Worm (Caenorhabditis elegans) whole organism, L1 larva: ENCODE data around the gene sri-6.

Experiments
- C04F5.9 ChIP-seq: sonication (generic microtip); optimal IDR thresholded peaks from 2 replicates; lab custom pipeline; 2016; ENCODE audit warnings: missing genetic modification characterization, missing compliant biosample characterization
- C34B4.2 ChIP-seq: sonication (generic microtip); optimal IDR thresholded peaks from 2 replicates; lab custom pipeline; 2017; ENCODE audit warnings: mild to moderate bottlenecking, missing genetic modification characterization, missing compliant biosample characterization
- F16B12.6 ChIP-seq: fragments of 150-350 bp; optimal IDR thresholded peaks from 2 replicates; lab custom pipeline; 2014; ENCODE audit warnings: missing biosample characterization, missing genetic modification characterization
- aha-1 ChIP-seq: fragments of 150-350 bp; optimal IDR thresholded peaks from 2 replicates; lab custom pipeline; 2014; ENCODE audit warnings: missing biosample characterization, missing genetic modification characterization
- alr-1 ChIP-seq: fragments of 200-800 bp; sonication (Bioruptor generic); optimal IDR thresholded peaks from 2 replicates; lab custom pipeline; 2018; ENCODE audit warnings: borderline replicate concordance, mild to moderate bottlenecking, missing genetic modification characterization, missing compliant biosample characterization
- blmp-1 ChIP-seq: fragments of 150-350 bp; optimal IDR thresholded peaks from 2 replicates; lab custom pipeline; 2014; ENCODE audit warnings: missing biosample characterization, missing genetic modification characterization
- ceh-63 ChIP-seq: fragments of 200-800 bp; sonication (Bioruptor generic); optimal IDR thresholded peaks from 2 replicates; lab custom pipeline; 2018; ENCODE audit warnings: mild to moderate bottlenecking, missing genetic modification characterization, missing compliant biosample characterization
- ceh-8 ChIP-seq: fragments of 200-800 bp; sonication (Bioruptor generic); optimal IDR thresholded peaks from 2 replicates; lab custom pipeline; 2018; ENCODE audit warnings: mild to moderate bottlenecking, missing genetic modification characterization, moderate library complexity, missing compliant biosample characterization
- ceh-82 ChIP-seq, 3 experiments: fragments of 150-350 bp in 1 of 3; sonication (generic microtip) in 2 of 3; optimal IDR thresholded peaks; 2 replicates each; lab custom pipeline; 2014 to 2017; ENCODE audit warnings: missing biosample characterization in 3 of 3, missing genetic modification characterization in 3 of 3
- ceh-90 ChIP-seq: sonication (generic microtip); optimal IDR thresholded peaks from 2 replicates; lab custom pipeline; 2016; ENCODE audit warnings: missing genetic modification characterization, missing compliant biosample characterization
- ces-1 ChIP-seq: fragments of 150-350 bp; optimal IDR thresholded peaks from 2 replicates; lab custom pipeline; 2014; ENCODE audit warnings: missing biosample characterization, missing genetic modification reagents, missing genetic modification characterization
- efl-1 ChIP-seq, 4 experiments: fragments of 150-350 bp; optimal IDR thresholded peaks in 3 of 4; peaks in 1 of 4; 1 replicate in 1 of 4; 2 replicates in 3 of 4; lab custom pipeline; 2014; ENCODE audit warnings: missing biosample characterization in 2 of 4, missing genetic modification characterization in 2 of 4, missing genetic modification reagents in 2 of 4
- egl-13 ChIP-seq: sonication (generic microtip); optimal IDR thresholded peaks from 2 replicates; lab custom pipeline; 2016; ENCODE audit warnings: missing genotype, missing genetic modification reagents, missing genetic modification characterization, missing compliant biosample characterization
- elt-3 ChIP-seq, 6 experiments: fragments of 150-350 bp in 1 of 6; sonication (generic microtip); optimal IDR thresholded peaks; 2 replicates each; lab custom pipeline; 2017 to 2018; ENCODE audit warnings: missing biosample characterization in 6 of 6, missing genetic modification characterization in 6 of 6, inconsistent platforms in 1 of 6
- ets-5 ChIP-seq: fragments of 200-800 bp; sonication (Bioruptor generic); IDR thresholded peaks from 2 replicates; pipeline ENCODE4 v1.3.6; 2022; ENCODE audit warnings: missing genetic modification characterization, missing compliant biosample characterization
- grh-1 ChIP-seq: fragments of 200-800 bp; sonication (Bioruptor generic); IDR thresholded peaks from 2 replicates; pipeline ENCODE4 v1.3.6; 2022; ENCODE audit warnings: missing genetic modification reagents, missing genetic modification characterization, missing compliant biosample characterization
- hlh-17 ChIP-seq: fragments of 200-800 bp; sonication (Bioruptor generic); optimal IDR thresholded peaks from 2 replicates; lab custom pipeline; 2018; ENCODE audit warnings: missing genetic modification characterization, mild to moderate bottlenecking, missing compliant biosample characterization, moderate library complexity, borderline replicate concordance
- hpl-2 ChIP-seq: fragments of 150-350 bp; optimal IDR thresholded peaks from 2 replicates; lab custom pipeline; 2014; ENCODE audit warnings: missing biosample characterization, missing genetic modification reagents, missing genetic modification characterization
- isw-1 ChIP-seq: fragments of 200-800 bp; sonication (Bioruptor generic); IDR thresholded peaks from 2 replicates; pipeline ENCODE4 v1.3.6; 2022; ENCODE audit warnings: missing genetic modification characterization, missing compliant biosample characterization
- jun-1 ChIP-seq: fragments of 150-350 bp; optimal IDR thresholded peaks from 2 replicates; lab custom pipeline; 2014; ENCODE audit warnings: missing biosample characterization, missing genetic modification reagents, missing genetic modification characterization
- lin-13 ChIP-seq: fragments of 150-350 bp; optimal IDR thresholded peaks from 2 replicates; lab custom pipeline; 2014; ENCODE audit warnings: missing biosample characterization, missing genetic modification reagents, missing genetic modification characterization
- lin-14 ChIP-seq: fragments of 200-800 bp; sonication (Bioruptor generic); optimal IDR thresholded peaks from 2 replicates; lab custom pipeline; 2018; ENCODE audit warnings: mild to moderate bottlenecking, missing genetic modification characterization, moderate library complexity, missing compliant biosample characterization
- lin-15B ChIP-seq: fragments of 150-350 bp; sonication (generic microtip); optimal IDR thresholded peaks from 3 replicates; lab custom pipeline; 2014; ENCODE audit warnings: missing biosample characterization, missing genetic modification characterization
- lsy-2 ChIP-seq, 2 experiments: fragments of 150-350 bp; optimal IDR thresholded peaks; 2 replicates each; lab custom pipeline; 2014; ENCODE audit warnings: missing biosample characterization in 2 of 2, missing genetic modification characterization in 2 of 2
- nhr-20 ChIP-seq: sonication (generic microtip); optimal IDR thresholded peaks from 2 replicates; lab custom pipeline; 2016; ENCODE audit warnings: mild to moderate bottlenecking, missing genetic modification characterization, missing compliant biosample characterization
- nhr-237 ChIP-seq: fragments of 150-350 bp; optimal IDR thresholded peaks from 2 replicates; lab custom pipeline; 2014; ENCODE audit warnings: missing biosample characterization, missing genetic modification characterization
- nhr-28 ChIP-seq: fragments of 150-350 bp; optimal IDR thresholded peaks from 2 replicates; lab custom pipeline; 2014; ENCODE audit warnings: missing biosample characterization, missing genetic modification characterization
- nhr-47 ChIP-seq: sonication (generic microtip); optimal IDR thresholded peaks from 2 replicates; lab custom pipeline; 2016; ENCODE audit warnings: mild to moderate bottlenecking, missing genetic modification characterization, moderate library complexity, missing compliant biosample characterization
- nhr-76 ChIP-seq: sonication (generic microtip); optimal IDR thresholded peaks from 2 replicates; lab custom pipeline; 2017; ENCODE audit warnings: missing biosample characterization, missing genetic modification characterization
- nhr-77 ChIP-seq: fragments of 150-350 bp; optimal IDR thresholded peaks from 2 replicates; lab custom pipeline; 2014; ENCODE audit warnings: missing biosample characterization, missing genetic modification characterization
- nhr-85 ChIP-seq: sonication (generic microtip); peaks from one replicate; lab custom pipeline; 2016; ENCODE audit warnings: missing genetic modification characterization, inconsistent platforms, missing compliant biosample characterization
- nhr-90 ChIP-seq: sonication (generic microtip); optimal IDR thresholded peaks from 2 replicates; lab custom pipeline; 2016; ENCODE audit warnings: mild to moderate bottlenecking, missing genetic modification characterization, missing compliant biosample characterization; ENCODE audit not compliant: poor library complexity
- pag-3 ChIP-seq: sonication (generic microtip); optimal IDR thresholded peaks from 2 replicates; lab custom pipeline; 2017; ENCODE audit warnings: missing genetic modification characterization, mild to moderate bottlenecking, missing compliant biosample characterization, antibody characterized with exemption, borderline replicate concordance; ENCODE audit not compliant: insufficient read depth
- pax-3 ChIP-seq: fragments of 200-800 bp; sonication (Bioruptor generic); optimal IDR thresholded peaks from 2 replicates; lab custom pipeline; 2018; ENCODE audit warnings: mild to moderate bottlenecking, missing genetic modification characterization, moderate library complexity, missing compliant biosample characterization
- pqm-1 ChIP-seq: sonication (generic microtip); optimal IDR thresholded peaks from 3 replicates; lab custom pipeline; 2017; ENCODE audit warnings: missing biosample characterization, missing genetic modification characterization
- rnt-1 ChIP-seq: sonication (generic microtip); optimal IDR thresholded peaks from 2 replicates; lab custom pipeline; 2016; ENCODE audit warnings: mild to moderate bottlenecking, missing genetic modification characterization, moderate library complexity, missing compliant biosample characterization
- sptf-1 ChIP-seq: fragments of 150-350 bp; optimal IDR thresholded peaks from 2 replicates; lab custom pipeline; 2014; ENCODE audit warnings: missing biosample characterization, missing genetic modification characterization
- tlp-1 ChIP-seq: fragments of 150-350 bp; optimal IDR thresholded peaks from 2 replicates; lab custom pipeline; 2014; ENCODE audit warnings: missing biosample characterization, missing genetic modification characterization
- unc-130 ChIP-seq: fragments of 150-350 bp; optimal IDR thresholded peaks from 2 replicates; lab custom pipeline; 2017; ENCODE audit warnings: missing biosample characterization, missing genetic modification characterization, inconsistent platforms
- unc-62 ChIP-seq: fragments of 150-350 bp; optimal IDR thresholded peaks from 2 replicates; lab custom pipeline; 2014; ENCODE audit warnings: missing biosample characterization, missing genetic modification reagents, missing genetic modification characterization
- unc-86 ChIP-seq: sonication (generic microtip); optimal IDR thresholded peaks from 2 replicates; lab custom pipeline; 2016; ENCODE audit warnings: missing genetic modification characterization, missing compliant biosample characterization
- unc-98 ChIP-seq: fragments of 200-800 bp; sonication (Bioruptor generic); IDR thresholded peaks from 2 replicates; pipeline ENCODE4 v1.3.6; 2022; ENCODE audit warnings: missing genetic modification characterization, missing compliant biosample characterization
- vab-15 ChIP-seq: sonication (generic microtip); optimal IDR thresholded peaks from 2 replicates; lab custom pipeline; 2017; ENCODE audit warnings: missing genotype, mild to moderate bottlenecking, missing genetic modification characterization, missing compliant biosample characterization
- xbp-1 ChIP-seq: sonication (generic microtip); optimal IDR thresholded peaks from 2 replicates; lab custom pipeline; 2016; ENCODE audit warnings: missing genetic modification characterization, missing compliant biosample characterization
- zip-4 ChIP-seq: fragments of 200-800 bp; sonication (Bioruptor generic); optimal IDR thresholded peaks from 2 replicates; lab custom pipeline; 2018; ENCODE audit warnings: mild to moderate bottlenecking, missing genetic modification characterization, moderate library complexity, missing compliant biosample characterization
- ztf-11 ChIP-seq, 2 experiments: sonication (generic microtip); optimal IDR thresholded peaks; 2 replicates each; lab custom pipeline; 2016 to 2017; ENCODE audit warnings: missing genetic modification characterization in 2 of 2, missing biosample characterization in 1 of 2, missing compliant biosample characterization in 1 of 2
- ztf-4 ChIP-seq: fragments of 150-350 bp; optimal IDR thresholded peaks from 2 replicates; lab custom pipeline; 2014; ENCODE audit warnings: missing biosample characterization, missing genetic modification characterization

sri-6 gene

DNA sequence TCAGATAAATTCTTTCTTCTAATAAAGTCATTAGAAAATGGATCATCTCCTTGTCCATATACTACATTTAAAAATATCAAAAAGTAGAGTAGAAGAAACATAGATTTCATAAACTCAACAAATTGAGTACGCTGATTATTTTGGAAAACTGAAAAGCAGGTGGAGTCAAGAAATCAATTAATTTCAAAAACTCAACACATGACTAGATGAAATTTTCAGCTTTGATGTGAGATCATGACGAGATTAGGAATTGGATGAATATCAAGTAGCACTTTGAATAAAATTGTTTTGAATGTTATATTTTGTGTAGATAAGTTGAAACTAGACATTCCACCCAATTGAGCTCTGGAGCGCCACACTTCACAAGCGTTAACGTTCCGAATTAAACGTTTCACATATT lies 10.1 kb downstream of the sri-6 start, which contains the start of gene F57B1.1:
TSS of gene F57B1.1 (minus strand) at position 101 of the 400 bp plus-strand sequence.
- TF ChIP-seq isw-1 (GFP tag; lab: Robert Waterston, UW) (no peak), efl-1 (optimal IDR thresholded peaks at IDR 0.05; lab: Kevin White, UChicago) (no peak), efl-1 (GFP tag; optimal IDR thresholded peaks at IDR 0.05 in 1 of 2; lab: Kevin White, UChicago) (peak in 1 of 2 experiments; percentile 56)

DNA sequence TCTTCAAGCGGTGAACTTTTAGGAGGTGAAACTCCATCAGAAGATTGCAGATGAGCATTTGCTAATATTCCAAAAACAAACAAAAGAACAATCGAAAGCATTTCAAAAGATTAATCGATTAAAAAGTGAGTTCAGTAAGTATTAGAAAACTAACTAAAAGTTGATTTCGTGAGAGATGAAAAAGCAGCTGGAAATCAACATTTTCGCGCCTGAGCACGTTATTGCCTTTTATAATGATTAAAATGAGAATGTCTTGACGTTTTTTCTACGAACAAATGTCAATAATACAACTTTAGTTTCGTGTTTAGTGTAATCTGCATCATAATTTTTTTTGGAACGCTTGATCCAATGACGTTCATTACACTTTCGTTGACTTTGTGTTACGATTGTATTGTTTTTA lies 12.3 kb downstream of the sri-6 start, which contains the start of gene F57B1.9:
TSS of gene F57B1.9 (minus strand) at position 101 of the 400 bp plus-strand sequence.
- no peak for TF ChIP-seq nhr-77
- TF ChIP-seq lsy-2 (tag; optimal IDR thresholded peaks at IDR 0.05; lab: Kevin White, UChicago) = no peak
- no peak for TF ChIP-seq egl-13 (tag; lab: Kevin White, UChicago)
- no peak for TF ChIP-seq blmp-1 (tag; lab: Kevin White, UChicago)
- TF ChIP-seq zip-4 = no peak
- no peak for TF ChIP-seq isw-1 (GFP tag; lab: Robert Waterston, UW)
- TF ChIP-seq C34B4.2 (tag; lab: Kevin White, UChicago) = no peak
- TF ChIP-seq nhr-20 (tag; lab: Kevin White, UChicago) = no peak
- no peak for TF ChIP-seq F16B12.6 (tag; lab: Kevin White, UChicago)
- TF ChIP-seq nhr-90 (tag; lab: Kevin White, UChicago) = no peak
- TF ChIP-seq rnt-1 (tag; lab: Kevin White, UChicago) = no peak
- no peak for TF ChIP-seq nhr-85
- no peak for TF ChIP-seq hlh-17 (GFP tag; lab: Kevin White, UChicago)
- TF ChIP-seq unc-130 (tag; lab: Kevin White, UChicago) = no peak
- TF ChIP-seq nhr-76 = no peak
- TF ChIP-seq elt-3 (tag; optimal IDR thresholded peaks at IDR 0.05; lab: Kevin White, UChicago) = no peak
- no peak for TF ChIP-seq hpl-2 (GFP tag; lab: Kevin White, UChicago)
- no peak for TF ChIP-seq pag-3 (tag; lab: Kevin White, UChicago)
- TF ChIP-seq pqm-1 = no peak
- TF ChIP-seq ceh-90 (tag; lab: Kevin White, UChicago) = no peak

DNA sequence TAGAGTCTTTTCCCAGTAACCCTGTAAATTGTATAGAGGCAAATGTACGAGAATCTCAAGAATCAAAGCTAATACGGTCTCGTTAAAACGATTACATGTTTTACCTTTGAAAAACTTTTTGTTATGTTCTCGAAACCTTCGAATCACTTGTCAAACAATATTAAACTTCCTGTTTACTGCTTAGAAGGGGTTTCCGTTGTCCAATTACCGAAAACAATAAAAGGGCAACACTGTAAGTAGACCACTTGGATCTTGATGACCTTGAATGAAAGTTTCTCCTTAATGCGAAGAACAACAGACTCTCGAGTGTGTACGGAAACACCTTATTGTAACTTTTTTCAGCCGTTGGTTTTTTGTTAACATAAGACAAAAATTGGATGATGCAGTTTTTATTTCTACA lies 15.1 kb downstream of the sri-6 start:
- TF ChIP-seq ztf-4 (tag; lab: Kevin White, UChicago) (no peak), lin-13 (GFP tag; lab: Kevin White, UChicago) (no peak), pax-3 (tag; lab: Kevin White, UChicago) (no peak), ets-5 (GFP tag; lab: Robert Waterston, UW) (no peak), elt-3 (tag; optimal IDR thresholded peaks at IDR 0.05; lab: Kevin White, UChicago) (peak in 2 of 6 experiments; percentile 13 to 37), tlp-1 (no peak), vab-15 (tag; lab: Kevin White, UChicago) (no peak), egl-13 (tag; lab: Kevin White, UChicago) (no peak), unc-98 (GFP tag; lab: Robert Waterston, UW) (no peak), unc-62 (GFP tag; lab: Kevin White, UChicago) (no peak), C04F5.9 (tag; lab: Kevin White, UChicago) (no peak), aha-1 (no peak), jun-1 (no peak), rnt-1 (tag; lab: Kevin White, UChicago) (no peak), ceh-63 (GFP tag; lab: Kevin White, UChicago) (no peak), unc-86 (tag; lab: Kevin White, UChicago) (no peak), ceh-8 (GFP tag; lab: Kevin White, UChicago) (no peak), nhr-47 (no peak), nhr-237 (tag; lab: Kevin White, UChicago) (no peak), xbp-1 (tag; lab: Kevin White, UChicago) (no peak), grh-1 (GFP tag; lab: Robert Waterston, UW) (no peak), ztf-11 (tag; optimal IDR thresholded peaks at IDR 0.05; lab: Kevin White, UChicago) (no peak), zip-4 (no peak), ces-1 (no peak), unc-130 (tag; lab: Kevin White, UChicago) (no peak), ceh-82 (tag; optimal IDR thresholded peaks at IDR 0.05; lab: Kevin White, UChicago) (no peak), sptf-1 (no peak), alr-1 (tag; lab: Kevin White, UChicago) (no peak), nhr-28 (tag; lab: Kevin White, UChicago) (no peak), pag-3 (tag; lab: Kevin White, UChicago) (no peak), blmp-1 (tag; lab: Kevin White, UChicago) (peak; percentile 53), nhr-90 (tag; lab: Kevin White, UChicago) (no peak), lin-15B (tag; lab: Kevin White, UChicago) (no peak), lin-14 (GFP tag; lab: Kevin White, UChicago) (peak; percentile 51), hpl-2 (GFP tag; lab: Kevin White, UChicago) (no peak)
